Fruit fly (Drosophila melanogaster): Measurements from ENCODE around the gene CG7409.

- TF ChIP-seq CG11294 (GFP tag; IDR thresholded peaks at IDR 0.05): peak; percentile 91
- peak; percentile 94 for TF ChIP-seq spab (GFP tag; optimal IDR thresholded peaks at IDR 0.05)
Observed at dm6 chr3L:7718561-7719417, 35.4 kb upstream of the CG7409 start, which contains the start of gene Mcad.
